Worm (Caenorhabditis elegans): ENCODE results near the gene ZK1320.2.

ce11 chrII:9679842-9680241, 21.0 kb upstream of the ZK1320.2 start:
- TF ChIP-seq nhr-12 (tag; optimal IDR thresholded peaks at IDR 0.05): no peak
- TF ChIP-seq dmd-4 (tag; optimal IDR thresholded peaks at IDR 0.05): no peak
- TF ChIP-seq ztf-11 (tag; optimal IDR thresholded peaks at IDR 0.05): no peak
- TF ChIP-seq ztf-1 (GFP tag; conservative IDR thresholded peaks at IDR 0.05): no peak
- TF ChIP-seq nhr-10 (tag; optimal IDR thresholded peaks at IDR 0.05): no peak
- no peak for TF ChIP-seq blmp-1 (tag; optimal IDR thresholded peaks at IDR 0.05; ENCODE audit: insufficient read depth)
- TF ChIP-seq lin-39 (tag; optimal IDR thresholded peaks at IDR 0.05): no peak

Data from whole organism, L2 larva.